Fruit fly (Drosophila melanogaster) whole organism, embryonic: ENCODE results near the gene Tg.

Experiments
- Asciz ChIP-seq: fragments of 200-800 bp; sonication (Bioruptor generic); optimal IDR thresholded peaks from 2 replicates; lab custom pipeline; 2017; ENCODE audit warnings: missing biosample characterization, mild to moderate bottlenecking, missing genetic modification characterization, missing genetic modification reagents
- Blimp-1 ChIP-seq: fragments of 200-800 bp; sonication (Bioruptor generic); optimal IDR thresholded peaks from 3 replicates; lab custom pipeline; 2018; ENCODE audit warnings: missing biosample characterization, missing genetic modification characterization, mild to moderate bottlenecking, moderate library complexity, missing genetic modification reagents
- CG10654 ChIP-seq: fragments of 200-800 bp; sonication (Bioruptor generic); optimal IDR thresholded peaks from 2 replicates; lab custom pipeline; 2016; ENCODE audit warnings: missing biosample characterization, missing genetic modification characterization
- CG11560 ChIP-seq: fragments of 200-800 bp; sonication (Bioruptor generic); IDR thresholded peaks from 3 replicates; pipeline ENCODE4 v1.3.6; 2022; ENCODE audit warnings: missing biosample characterization, missing genetic modification characterization
- CG13894 ChIP-seq: fragments of 200-800 bp; sonication (Bioruptor generic); optimal IDR thresholded peaks from 3 replicates; lab custom pipeline; 2018; ENCODE audit warnings: missing biosample characterization, mild to moderate bottlenecking, missing genetic modification characterization, moderate library complexity
- CG14860 ChIP-seq: fragments of 200-800 bp; sonication (Bioruptor generic); IDR thresholded peaks from 3 replicates; pipeline ENCODE4 v1.3.6; 2022; ENCODE audit warnings: missing biosample characterization, missing genetic modification characterization; ENCODE audit not compliant: partially characterized antibody
- CG15011 ChIP-seq: fragments of 200-800 bp; sonication (Bioruptor generic); optimal IDR thresholded peaks from 3 replicates; lab custom pipeline; 2018; ENCODE audit warnings: missing biosample characterization, mild to moderate bottlenecking, missing genetic modification characterization
- CG1529 ChIP-seq: fragments of 200-800 bp; sonication (Bioruptor generic); optimal IDR thresholded peaks from 3 replicates; lab custom pipeline; 2018; ENCODE audit warnings: missing biosample characterization, missing genetic modification characterization
- CG17186 ChIP-seq: fragments of 200-800 bp; sonication (Bioruptor generic); optimal IDR thresholded peaks from 3 replicates; lab custom pipeline; 2017; ENCODE audit warnings: missing biosample characterization, missing genetic modification reagents, missing genetic modification characterization
- CG17802 ChIP-seq: fragments of 200-800 bp; sonication (Bioruptor generic); optimal IDR thresholded peaks from 2 replicates; lab custom pipeline; 2018; ENCODE audit warnings: missing biosample characterization, mild to moderate bottlenecking, missing genetic modification characterization, moderate library complexity
- CG32532 ChIP-seq: fragments of 200-800 bp; sonication (Bioruptor generic); IDR thresholded peaks from 2 replicates; pipeline ENCODE4 v1.3.6; 2022; ENCODE audit warnings: missing biosample characterization, missing genetic modification characterization
- CG32767 ChIP-seq: fragments of 200-800 bp; sonication (Bioruptor generic); IDR thresholded peaks from 2 replicates; pipeline ENCODE4 v1.3.6; 2022; ENCODE audit warnings: missing biosample characterization, missing genetic modification characterization
- CG3847 ChIP-seq: fragments of 200-800 bp; sonication (Bioruptor generic); IDR thresholded peaks from 2 replicates; pipeline ENCODE4 v1.3.6; 2022; ENCODE audit warnings: missing biosample characterization, missing genetic modification characterization
- CG6654 ChIP-seq: fragments of 200-800 bp; sonication (Bioruptor generic); optimal IDR thresholded peaks from 2 replicates; lab custom pipeline; 2017; ENCODE audit warnings: missing biosample characterization, mild to moderate bottlenecking, missing genetic modification characterization
- CG7357 ChIP-seq: fragments of 200-800 bp; sonication (Bioruptor generic); IDR thresholded peaks from 3 replicates; pipeline ENCODE4 v1.3.6; 2022; ENCODE audit warnings: missing biosample characterization, missing genetic modification characterization
- CG7987 ChIP-seq: fragments of 200-800 bp; sonication (Bioruptor generic); optimal IDR thresholded peaks from 2 replicates; lab custom pipeline; 2018; ENCODE audit warnings: missing biosample characterization, mild to moderate bottlenecking, missing genetic modification characterization, moderate library complexity
- CG8388 ChIP-seq: fragments of 200-800 bp; sonication (Bioruptor generic); optimal IDR thresholded peaks from 2 replicates; lab custom pipeline; 2019; ENCODE audit warnings: missing biosample characterization, mild to moderate bottlenecking, missing genetic modification characterization, moderate library complexity
- Chrac-16 ChIP-seq: fragments of 200-800 bp; sonication (Bioruptor generic); optimal IDR thresholded peaks from 3 replicates; lab custom pipeline; 2016; ENCODE audit warnings: missing biosample characterization, missing genetic modification characterization
- D ChIP-seq, 2 experiments: fragments of 200-800 bp in 1 of 2; fragments of >200 bp in 1 of 2; sonication (Bioruptor generic) in 1 of 2; optimal IDR thresholded peaks; 2 replicates in 1 of 2; 3 replicates in 1 of 2; lab custom pipeline; 2017; ENCODE audit warnings: mild to moderate bottlenecking in 1 of 2, missing biosample characterization in 1 of 2, missing genetic modification characterization in 1 of 2, missing genetic modification reagents in 1 of 2
- Dref ChIP-seq: fragments of 200-800 bp; sonication (Bioruptor generic); IDR thresholded peaks from 2 replicates; pipeline ENCODE4 v1.3.6; 2022; ENCODE audit warnings: missing biosample characterization, missing genetic modification characterization
- Ets97D ChIP-seq: fragments of 200-800 bp; sonication (Bioruptor generic); optimal IDR thresholded peaks from 3 replicates; lab custom pipeline; 2016; ENCODE audit warnings: missing biosample characterization, missing genetic modification characterization
- Fer3 ChIP-seq: fragments of 200-800 bp; sonication (Bioruptor generic); optimal IDR thresholded peaks from 2 replicates; lab custom pipeline; 2018; ENCODE audit warnings: missing biosample characterization, mild to moderate bottlenecking, missing genetic modification characterization, moderate library complexity
- HmgZ ChIP-seq: fragments of 200-800 bp; sonication (Bioruptor generic); optimal IDR thresholded peaks from 2 replicates; lab custom pipeline; 2018; ENCODE audit warnings: missing biosample characterization, mild to moderate bottlenecking, missing genetic modification characterization
- Hr78 ChIP-seq, 2 experiments: fragments of 200-800 bp in 1 of 2; fragments of >200 bp in 1 of 2; sonication (Bioruptor generic) in 1 of 2; optimal IDR thresholded peaks; 2 replicates each; lab custom pipeline; 2017 to 2019; ENCODE audit warnings: missing biosample characterization in 2 of 2, missing genetic modification characterization in 2 of 2, mild to moderate bottlenecking in 1 of 2, moderate library complexity in 1 of 2
- Hsf ChIP-seq: fragments of 200-800 bp; sonication (Bioruptor generic); optimal IDR thresholded peaks from 3 replicates; lab custom pipeline; 2016; ENCODE audit warnings: missing biosample characterization, missing genetic modification characterization
- Med ChIP-seq: fragments of 200-800 bp; sonication (Bioruptor generic); peaks from one replicate; lab custom pipeline; 2016; ENCODE audit warnings: missing biosample characterization, missing genetic modification characterization, mild to moderate bottlenecking, inconsistent platforms, moderate library complexity
- NC2β ChIP-seq: fragments of 200-800 bp; sonication (Bioruptor generic); optimal IDR thresholded peaks from 2 replicates; lab custom pipeline; 2016; ENCODE audit warnings: missing biosample characterization, missing genetic modification characterization
- Rfx ChIP-seq: fragments of 200-800 bp; sonication (Bioruptor generic); IDR thresholded peaks from 2 replicates; pipeline ENCODE4 v1.3.6; 2022; ENCODE audit warnings: missing biosample characterization, missing genetic modification characterization
- Side ChIP-seq: fragments of 200-800 bp; sonication (Bioruptor generic); optimal IDR thresholded peaks from 2 replicates; lab custom pipeline; 2016; ENCODE audit warnings: missing biosample characterization, missing genetic modification characterization
- Sry-δ ChIP-seq: fragments of 200-800 bp; sonication (Bioruptor generic); optimal IDR thresholded peaks from 2 replicates; lab custom pipeline; 2016; ENCODE audit warnings: missing biosample characterization, missing genetic modification characterization
- YL-1 ChIP-seq: fragments of 200-800 bp; sonication (Bioruptor generic); optimal IDR thresholded peaks from 3 replicates; lab custom pipeline; 2017; ENCODE audit warnings: missing biosample characterization, mild to moderate bottlenecking, missing genetic modification characterization
- ato ChIP-seq: fragments of 200-800 bp; sonication (Bioruptor generic); IDR thresholded peaks from 2 replicates; pipeline ENCODE4 v1.3.6; 2022; ENCODE audit warnings: missing biosample characterization, missing genetic modification characterization; ENCODE audit not compliant: partially characterized antibody
- bbx ChIP-seq: fragments of 200-800 bp; sonication (Bioruptor generic); IDR thresholded peaks from 2 replicates; pipeline ENCODE4 v1.3.6; 2022; ENCODE audit warnings: missing biosample characterization, missing genetic modification characterization; ENCODE audit not compliant: partially characterized antibody
- chinmo ChIP-seq: fragments of 200-800 bp; sonication (Bioruptor generic); IDR thresholded peaks from 4 replicates; pipeline ENCODE4 v1.3.6; 2022; ENCODE audit warnings: missing biosample characterization, missing genetic modification characterization; ENCODE audit not compliant: partially characterized antibody
- fd3F ChIP-seq: fragments of 200-800 bp; sonication (Bioruptor generic); optimal IDR thresholded peaks from 2 replicates; lab custom pipeline; 2018; ENCODE audit warnings: missing biosample characterization, mild to moderate bottlenecking, missing genetic modification characterization, moderate library complexity
- grau ChIP-seq: fragments of 200-800 bp; optimal IDR thresholded peaks from 3 replicates; lab custom pipeline; 2019; ENCODE audit warnings: missing biosample characterization, mild to moderate bottlenecking, missing genetic modification characterization, moderate library complexity
- hbn ChIP-seq: fragments of 200-800 bp; sonication (Bioruptor generic); IDR thresholded peaks from 2 replicates; pipeline ENCODE4 v1.3.6; 2022; ENCODE audit warnings: missing biosample characterization, missing genetic modification characterization; ENCODE audit not compliant: partially characterized antibody
- insv ChIP-seq, 2 experiments: fragments of 200-800 bp; sonication (Bioruptor generic); optimal IDR thresholded peaks; 3 replicates each; lab custom pipeline; 2016 to 2018; ENCODE audit warnings: missing biosample characterization in 2 of 2, missing genetic modification characterization in 2 of 2
- nmo ChIP-seq: fragments of 200-800 bp; sonication (Bioruptor generic); optimal IDR thresholded peaks from 2 replicates; lab custom pipeline; 2018; ENCODE audit warnings: missing biosample characterization, mild to moderate bottlenecking, missing genetic modification characterization, moderate library complexity
- phol ChIP-seq: fragments of 200-800 bp; sonication (Bioruptor generic); optimal IDR thresholded peaks from 3 replicates; lab custom pipeline; 2018; ENCODE audit warnings: missing biosample characterization, mild to moderate bottlenecking, missing genetic modification characterization, moderate library complexity
- run ChIP-seq: fragments of 200-800 bp; sonication (Bioruptor generic); optimal IDR thresholded peaks from 3 replicates; lab custom pipeline; 2018; ENCODE audit warnings: missing biosample characterization, mild to moderate bottlenecking, missing genetic modification characterization
- sd ChIP-seq: fragments of 200-800 bp; sonication (Bioruptor generic); optimal IDR thresholded peaks from 3 replicates; lab custom pipeline; 2018; ENCODE audit warnings: missing biosample characterization, mild to moderate bottlenecking, missing genetic modification characterization, moderate library complexity
- seq ChIP-seq: fragments of 200-800 bp; sonication (Bioruptor generic); IDR thresholded peaks from 2 replicates; pipeline ENCODE4 v1.3.6; 2022; ENCODE audit warnings: missing biosample characterization, missing genetic modification characterization
- slbo ChIP-seq: fragments of 200-800 bp; sonication (Bioruptor generic); IDR thresholded peaks from 2 replicates; pipeline ENCODE4 v1.3.6; 2022; ENCODE audit warnings: missing biosample characterization, missing genetic modification characterization
- slp2 ChIP-seq: fragments of 200-800 bp; sonication (Bioruptor generic); optimal IDR thresholded peaks from 2 replicates; lab custom pipeline; 2016; ENCODE audit warnings: missing biosample characterization, missing genetic modification characterization
- so ChIP-seq: fragments of 200-800 bp; sonication (Bioruptor generic); IDR thresholded peaks from 3 replicates; pipeline ENCODE4 v1.3.6; 2022; ENCODE audit warnings: missing biosample characterization, missing genetic modification characterization
- ssp ChIP-seq: fragments of 200-800 bp; sonication (Bioruptor generic); IDR thresholded peaks from 2 replicates; pipeline ENCODE4 v1.3.6; 2022; ENCODE audit warnings: missing biosample characterization, missing genetic modification characterization
- zen ChIP-seq: fragments of 200-800 bp; sonication (Bioruptor generic); optimal IDR thresholded peaks from 3 replicates; lab custom pipeline; 2018; ENCODE audit warnings: missing biosample characterization, mild to moderate bottlenecking, missing genetic modification characterization, moderate library complexity

The Tg gene

dm6 chr2L:8042645-8043281 is 31.6 kb downstream of the Tg start, which contains the start of gene RpL36A:
RpL36A (minus strand) TSS chr2L:8042909.
- TF ChIP-seq slbo (GFP tag; lab: Robert Waterston, UW), result peak; percentile 76
- TF ChIP-seq Sry-δ, result peak; percentile 94
- TF ChIP-seq Rfx (GFP tag; lab: Robert Waterston, UW), result peak; percentile 81
- TF ChIP-seq CG32532, result peak; percentile 66
- TF ChIP-seq zen (tag; lab: Kevin White, UChicago), result peak; percentile 8
- TF ChIP-seq CG13894 (tag; lab: Kevin White, UChicago), result no peak
- TF ChIP-seq Hsf (GFP tag; lab: Kevin White, UChicago), result peak; percentile 55
- peak; percentile 10 for TF ChIP-seq D (optimal IDR thresholded peaks at IDR 0.05; lab: Kevin White, UChicago)
- TF ChIP-seq D (GFP tag; optimal IDR thresholded peaks at IDR 0.05; lab: Kevin White, UChicago), result no peak
- TF ChIP-seq NC2β (GFP tag; lab: Kevin White, UChicago), result peak; percentile 98
- TF ChIP-seq CG14860 (GFP tag; lab: Robert Waterston, UW), result peak; percentile 81
- TF ChIP-seq CG10654, result no peak
- peak; percentile 91 for TF ChIP-seq ato
- TF ChIP-seq hbn (GFP tag; lab: Robert Waterston, UW), result peak; percentile 74
- peak; percentile 94 for TF ChIP-seq Med (GFP tag; lab: Kevin White, UChicago)
- TF ChIP-seq fd3F (GFP tag; lab: Kevin White, UChicago), result peak; percentile 43
- TF ChIP-seq slp2 (GFP tag; lab: Kevin White, UChicago), result peak; percentile 33
- TF ChIP-seq phol (tag; lab: Kevin White, UChicago), result peak; percentile 41
- peak; percentile 29 for TF ChIP-seq CG1529
- TF ChIP-seq CG3847, result peak; percentile 50
- peak; percentile 60 for TF ChIP-seq grau (tag; lab: Kevin White, UChicago)
- TF ChIP-seq Ets97D (GFP tag; lab: Kevin White, UChicago), result peak; percentile 98
- TF ChIP-seq run (tag; lab: Kevin White, UChicago), result no peak
- no peak for TF ChIP-seq CG15011 (GFP tag; lab: Kevin White, UChicago)
- peak; percentile 50; the same call in 1 of the 2 replicates for TF ChIP-seq seq (GFP tag; lab: Robert Waterston, UW)
- TF ChIP-seq Dref (GFP tag; lab: Robert Waterston, UW), result peak; percentile 94
- TF ChIP-seq CG32767 (GFP tag; lab: Robert Waterston, UW), result no peak
- peak; percentile 61 for TF ChIP-seq Side (GFP tag; lab: Kevin White, UChicago)
- TF ChIP-seq bbx (GFP tag; lab: Robert Waterston, UW), result peak; percentile 94
- TF ChIP-seq ssp (GFP tag; lab: Robert Waterston, UW), result peak; percentile 81
- no peak for TF ChIP-seq Asciz (GFP tag; lab: Kevin White, UChicago)
- peak; percentile 68 for TF ChIP-seq Fer3 (tag; lab: Kevin White, UChicago)
- TF ChIP-seq insv (GFP tag; optimal IDR thresholded peaks at IDR 0.05; lab: Kevin White, UChicago), result peak in 1 of 2 experiments; percentile 54
- TF ChIP-seq CG7357 (GFP tag; lab: Robert Waterston, UW), result 0 out of 3 replicates have a peak, but pooled peaks have one; percentile 42
- TF ChIP-seq Chrac-16 (GFP tag; lab: Kevin White, UChicago), result peak; percentile 41
- no peak for TF ChIP-seq Blimp-1 (GFP tag; lab: Kevin White, UChicago)
- TF ChIP-seq sd (tag; lab: Kevin White, UChicago), result peak; percentile 16
- peak; percentile 78 for TF ChIP-seq CG7987 (GFP tag; lab: Kevin White, UChicago)
- TF ChIP-seq so, result peak; percentile 76; the same call in 2 of the 3 replicates
- TF ChIP-seq CG11560 (tag; lab: Robert Waterston, UW), result no peak
- TF ChIP-seq nmo (GFP tag; lab: Kevin White, UChicago), result peak; percentile 47
- peak; percentile 91 for TF ChIP-seq YL-1
- TF ChIP-seq Hr78 (GFP tag; optimal IDR thresholded peaks at IDR 0.05; lab: Kevin White, UChicago), result no peak
- TF ChIP-seq CG6654 (GFP tag; lab: Kevin White, UChicago), result no peak
- TF ChIP-seq CG8388 (GFP tag; lab: Kevin White, UChicago), result peak; percentile 30
- peak; percentile 70 for TF ChIP-seq HmgZ (tag; lab: Kevin White, UChicago)
- TF ChIP-seq CG17802 (tag; lab: Kevin White, UChicago), result peak; percentile 99
- no peak for TF ChIP-seq chinmo (GFP tag; lab: Robert Waterston, UW)
- peak; percentile 21 for TF ChIP-seq CG17186
